Worm (Caenorhabditis elegans) whole organism, young adult: ENCODE results near the gene ZC13.2.

Experiments
- F10E7.11 ChIP-seq: sonication (generic microtip); optimal IDR thresholded peaks from 2 replicates; lab custom pipeline; 2017; ENCODE audit warnings: mild to moderate bottlenecking, missing genetic modification characterization, moderate library complexity, missing compliant biosample characterization
- F23B12.7 ChIP-seq: sonication (generic microtip); optimal IDR thresholded peaks from 2 replicates; lab custom pipeline; 2017; ENCODE audit warnings: missing genetic modification characterization, mild to moderate bottlenecking, missing compliant biosample characterization, antibody characterized with exemption, moderate library complexity; ENCODE audit not compliant: insufficient read depth
- F49E8.2 ChIP-seq: sonication (generic microtip); optimal IDR thresholded peaks from 3 replicates; lab custom pipeline; 2017; ENCODE audit warnings: missing genetic modification characterization, mild to moderate bottlenecking, missing compliant biosample characterization, antibody characterized with exemption, moderate library complexity; ENCODE audit not compliant: insufficient read depth
- F52B5.7 ChIP-seq: sonication (generic microtip); optimal IDR thresholded peaks from 2 replicates; lab custom pipeline; 2016; ENCODE audit warnings: mild to moderate bottlenecking, missing genetic modification characterization, missing compliant biosample characterization
- T26A5.8 ChIP-seq: sonication (generic microtip); optimal IDR thresholded peaks from 2 replicates; lab custom pipeline; 2016; ENCODE audit warnings: missing genetic modification characterization, missing compliant biosample characterization
- Y53G8AR.9 ChIP-seq: fragments of 200-800 bp; sonication (Bioruptor generic); conservative IDR thresholded peaks from 2 replicates; pipeline ENCODE4 v1.3.6; 2022; ENCODE audit warnings: missing genetic modification reagents, missing genetic modification characterization, missing compliant biosample characterization
- Y67H2A.10 ChIP-seq: fragments of 200-800 bp; sonication (Bioruptor generic); conservative IDR thresholded peaks from 2 replicates; pipeline ENCODE4 v1.3.6; 2022; ENCODE audit warnings: missing genetic modification reagents, missing genetic modification characterization, missing compliant biosample characterization
- Y95B8A.8 ChIP-seq: fragments of 200-800 bp; sonication (Bioruptor generic); IDR thresholded peaks from 2 replicates; pipeline ENCODE4 v1.3.6; 2022; ENCODE audit warnings: missing genetic modification reagents, missing genetic modification characterization, missing compliant biosample characterization
- atf-7 ChIP-seq: sonication (generic microtip); optimal IDR thresholded peaks from 2 replicates; lab custom pipeline; 2017; ENCODE audit warnings: mild to moderate bottlenecking, missing genetic modification characterization, missing compliant biosample characterization
- attf-3 ChIP-seq: fragments of 200-800 bp; sonication (Bioruptor generic); conservative IDR thresholded peaks from 2 replicates; pipeline ENCODE4 v1.3.6; 2022; ENCODE audit warnings: missing genetic modification reagents, missing genetic modification characterization, missing compliant biosample characterization
- attf-5 ChIP-seq: fragments of 200-800 bp; sonication (Bioruptor generic); optimal IDR thresholded peaks from 2 replicates; lab custom pipeline; 2018; ENCODE audit warnings: mild to moderate bottlenecking, missing genetic modification characterization, missing compliant biosample characterization
- bed-1 ChIP-seq: fragments of 200-800 bp; sonication (Bioruptor generic); IDR thresholded peaks from 2 replicates; pipeline ENCODE4 v1.3.6; 2022; ENCODE audit warnings: missing genetic modification reagents, missing genetic modification characterization, missing compliant biosample characterization
- bed-2 ChIP-seq: fragments of 200-800 bp; sonication (Bioruptor generic); IDR thresholded peaks from 2 replicates; pipeline ENCODE4 v1.3.6; 2022; ENCODE audit warnings: missing genetic modification reagents, missing genetic modification characterization, missing compliant biosample characterization
- cebp-1 ChIP-seq, 2 experiments: fragments of 200-800 bp in 1 of 2; sonication (Bioruptor generic) in 1 of 2; sonication (generic microtip) in 1 of 2; IDR thresholded peaks in 1 of 2; optimal IDR thresholded peaks in 1 of 2; 2 replicates each; pipeline versions ENCODE4 v1.3.6 to Lab custom; 2017 to 2022; ENCODE audit warnings: missing compliant biosample characterization in 2 of 2, missing genetic modification characterization in 2 of 2, mild to moderate bottlenecking in 1 of 2, missing genetic modification reagents in 1 of 2, moderate library complexity in 1 of 2
- ceh-27 ChIP-seq: fragments of 200-800 bp; sonication (Bioruptor generic); optimal IDR thresholded peaks from 2 replicates; lab custom pipeline; 2018; ENCODE audit warnings: mild to moderate bottlenecking, missing genetic modification characterization, moderate library complexity, missing compliant biosample characterization
- ceh-40 ChIP-seq: fragments of 200-800 bp; sonication (Bioruptor generic); IDR thresholded peaks from 2 replicates; pipeline ENCODE4 v1.3.6; 2022; ENCODE audit warnings: missing genetic modification characterization, missing compliant biosample characterization
- chd-7 ChIP-seq: sonication (generic microtip); optimal IDR thresholded peaks from 2 replicates; lab custom pipeline; 2016; ENCODE audit warnings: mild to moderate bottlenecking, missing genetic modification characterization, moderate library complexity, missing compliant biosample characterization
- dox-1 ChIP-seq: fragments of 200-800 bp; sonication (Bioruptor generic); IDR thresholded peaks from 2 replicates; pipeline ENCODE4 v1.3.6; 2022; ENCODE audit warnings: missing genetic modification reagents, missing genetic modification characterization, missing compliant biosample characterization
- fkh-3 ChIP-seq: sonication (generic microtip); optimal IDR thresholded peaks from 2 replicates; lab custom pipeline; 2016; ENCODE audit warnings: mild to moderate bottlenecking, missing genetic modification characterization, missing compliant biosample characterization
- hmg-1.2 ChIP-seq: fragments of 200-800 bp; sonication (Bioruptor generic); IDR thresholded peaks from 2 replicates; pipeline ENCODE4 v1.3.6; 2022; ENCODE audit warnings: missing genetic modification reagents, missing genetic modification characterization, missing compliant biosample characterization
- hmg-20 ChIP-seq: fragments of 200-800 bp; sonication (Bioruptor generic); IDR thresholded peaks from 2 replicates; pipeline ENCODE4 v1.3.6; 2022; ENCODE audit warnings: missing genetic modification reagents, missing genetic modification characterization, missing compliant biosample characterization
- let-607 ChIP-seq, 2 experiments: fragments of 200-800 bp in 1 of 2; sonication (Bioruptor generic) in 1 of 2; sonication (generic microtip) in 1 of 2; optimal IDR thresholded peaks; 2 replicates each; lab custom pipeline; 2016 to 2018; ENCODE audit warnings: mild to moderate bottlenecking in 2 of 2, missing compliant biosample characterization in 2 of 2, missing genetic modification characterization in 2 of 2, moderate library complexity in 2 of 2, missing genotype in 1 of 2
- lin-40 ChIP-seq: sonication (generic microtip); optimal IDR thresholded peaks from 2 replicates; lab custom pipeline; 2016; ENCODE audit warnings: missing genetic modification characterization, mild to moderate bottlenecking, missing compliant biosample characterization, missing genotype, missing genetic modification reagents
- lin-54 ChIP-seq: fragments of 200-800 bp; sonication (Bioruptor generic); optimal IDR thresholded peaks from 2 replicates; lab custom pipeline; 2018; ENCODE audit warnings: mild to moderate bottlenecking, missing genetic modification characterization, missing compliant biosample characterization
- lsl-1 ChIP-seq: fragments of 200-800 bp; sonication (Bioruptor generic); optimal IDR thresholded peaks from 2 replicates; lab custom pipeline; 2018; ENCODE audit warnings: mild to moderate bottlenecking, missing genetic modification characterization, moderate library complexity, missing compliant biosample characterization
- madf-10 ChIP-seq: sonication (generic microtip); optimal IDR thresholded peaks from 2 replicates; lab custom pipeline; 2016; ENCODE audit warnings: mild to moderate bottlenecking, missing genetic modification characterization, missing compliant biosample characterization
- mcd-1 ChIP-seq: fragments of 200-800 bp; sonication (Bioruptor generic); IDR thresholded peaks from 2 replicates; pipeline ENCODE4 v1.3.6; 2022; ENCODE audit warnings: missing genetic modification reagents, missing genetic modification characterization, missing compliant biosample characterization
- nfya-1 ChIP-seq: sonication (generic microtip); optimal IDR thresholded peaks from 2 replicates; lab custom pipeline; 2017; ENCODE audit warnings: antibody characterized with exemption, missing compliant biosample characterization, missing genetic modification characterization, borderline replicate concordance; ENCODE audit not compliant: insufficient read depth
- nhr-120 ChIP-seq: fragments of 200-800 bp; sonication (Bioruptor generic); IDR thresholded peaks from 2 replicates; pipeline ENCODE4 v1.3.6; 2022; ENCODE audit warnings: missing genetic modification characterization, missing compliant biosample characterization
- nhr-179 ChIP-seq: sonication (generic microtip); optimal IDR thresholded peaks from 2 replicates; lab custom pipeline; 2016; ENCODE audit warnings: mild to moderate bottlenecking, missing genetic modification characterization, missing compliant biosample characterization
- nhr-80 ChIP-seq: sonication (generic microtip); optimal IDR thresholded peaks from 2 replicates; lab custom pipeline; 2016; ENCODE audit warnings: missing genetic modification characterization, missing compliant biosample characterization
- pbrm-1 ChIP-seq: fragments of 200-800 bp; sonication (Bioruptor generic); IDR thresholded peaks from 2 replicates; pipeline ENCODE4 v1.3.6; 2022; ENCODE audit warnings: missing genetic modification reagents, missing genetic modification characterization, missing compliant biosample characterization
- snpc-3.4 ChIP-seq: sonication (generic microtip); optimal IDR thresholded peaks from 2 replicates; lab custom pipeline; 2017; ENCODE audit warnings: missing genetic modification characterization, mild to moderate bottlenecking, missing compliant biosample characterization, antibody characterized with exemption, moderate library complexity, missing genotype, missing genetic modification reagents
- snpc-4 ChIP-seq, 5 experiments: fragments of 150-350 bp in 1 of 5; sonication (generic microtip) in 4 of 5; optimal IDR thresholded peaks; 2 replicates each; lab custom pipeline; 2014 to 2018; ENCODE audit warnings: missing genetic modification characterization in 5 of 5, missing biosample characterization in 3 of 5, antibody characterized with exemption in 2 of 5, mild to moderate bottlenecking in 2 of 5, missing compliant biosample characterization in 2 of 5, missing genotype in 2 of 5, moderate library complexity in 2 of 5, missing genetic modification reagents in 1 of 5
- tbp1 ChIP-seq: fragments of 200-800 bp; sonication (Bioruptor generic); optimal IDR thresholded peaks from 2 replicates; lab custom pipeline; 2018; ENCODE audit warnings: mild to moderate bottlenecking, missing genetic modification characterization, missing compliant biosample characterization
- tlf-1 ChIP-seq: fragments of 200-800 bp; sonication (Bioruptor generic); optimal IDR thresholded peaks from 2 replicates; lab custom pipeline; 2018; ENCODE audit warnings: mild to moderate bottlenecking, missing genetic modification characterization, missing compliant biosample characterization

The ZC13.2 gene

DNA sequence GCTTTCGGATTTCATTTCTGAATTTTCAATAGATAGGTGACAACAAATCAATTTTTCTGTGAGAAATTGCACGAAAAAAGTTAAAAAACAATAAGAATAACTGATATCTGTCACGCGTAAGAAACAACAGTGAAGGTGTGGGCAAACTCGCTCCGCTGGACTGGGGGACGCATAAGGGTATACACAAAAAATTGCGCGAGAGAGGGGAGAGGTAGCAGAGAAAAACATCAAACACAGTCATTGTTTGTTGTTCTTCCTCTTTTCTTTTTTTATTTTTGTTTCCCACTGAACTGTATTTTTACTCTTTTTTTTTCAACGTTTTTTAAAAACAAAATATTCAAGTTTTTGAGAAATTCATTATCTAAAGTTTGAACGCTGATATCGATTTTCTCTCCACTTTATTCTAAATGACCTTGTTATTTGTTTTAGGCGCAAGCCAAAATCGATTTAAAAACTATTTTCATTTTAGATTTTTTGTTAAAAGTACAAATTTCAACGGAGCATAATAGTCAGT lies 44.1 kb downstream of the ZC13.2 start, which contains the start of the genes pifk-1 and tbc-11:
pifk-1 (minus strand) TSS at position 17 of the 514 bp plus-strand sequence.
tbc-11 (plus strand) TSS at position 464 of the 514 bp plus-strand sequence.
- TF ChIP-seq dox-1 (GFP tag; lab: Robert Waterston, UW): 0 out of 2 replicates have a peak, but pooled peaks have one; percentile 32
- no peak for TF ChIP-seq nhr-179
- peak; percentile 75 for TF ChIP-seq nhr-80 (tag; lab: Kevin White, UChicago)
- no peak for TF ChIP-seq Y67H2A.10 (GFP tag; lab: Robert Waterston, UW)
- TF ChIP-seq mcd-1 (GFP tag; lab: Robert Waterston, UW): peak; percentile 65
- peak in 1 of 2 experiments; percentile 12 for TF ChIP-seq let-607 (tag; optimal IDR thresholded peaks at IDR 0.05; lab: Kevin White, UChicago)
- peak; percentile 75 for TF ChIP-seq attf-5 (GFP tag; lab: Kevin White, UChicago)
- TF ChIP-seq ceh-40 (GFP tag; lab: Robert Waterston, UW): no peak
- peak; percentile 71 for TF ChIP-seq F23B12.7 (tag; lab: Kevin White, UChicago)
- no peak for TF ChIP-seq nfya-1 (tag; lab: Kevin White, UChicago)
- TF ChIP-seq hmg-1.2: peak; percentile 9; the same call in 1 of the 2 replicates
- no peak for TF ChIP-seq bed-2 (GFP tag; lab: Robert Waterston, UW)
- TF ChIP-seq lin-40: peak; percentile 23
- TF ChIP-seq snpc-4 (GFP tag; optimal IDR thresholded peaks at IDR 0.05; lab: Kevin White, UChicago): no peak
- TF ChIP-seq snpc-4 (tag; optimal IDR thresholded peaks at IDR 0.05; lab: Kevin White, UChicago): peak in 1 of 4 experiments; percentile 65
- TF ChIP-seq cebp-1 (GFP tag; IDR thresholded peaks at IDR 0.05; lab: Robert Waterston, UW): no peak
- no peak for TF ChIP-seq cebp-1 (tag; optimal IDR thresholded peaks at IDR 0.05; lab: Kevin White, UChicago)
- no peak for TF ChIP-seq atf-7 (tag; lab: Kevin White, UChicago)
- TF ChIP-seq tbp1: no peak
- no peak for TF ChIP-seq F52B5.7 (tag; lab: Kevin White, UChicago)
- TF ChIP-seq madf-10 (tag; lab: Kevin White, UChicago): no peak
- no peak for TF ChIP-seq bed-1
- TF ChIP-seq ceh-27 (GFP tag; lab: Kevin White, UChicago): peak; percentile 24
- TF ChIP-seq, all 124 proteins: peak for 10

DNA sequence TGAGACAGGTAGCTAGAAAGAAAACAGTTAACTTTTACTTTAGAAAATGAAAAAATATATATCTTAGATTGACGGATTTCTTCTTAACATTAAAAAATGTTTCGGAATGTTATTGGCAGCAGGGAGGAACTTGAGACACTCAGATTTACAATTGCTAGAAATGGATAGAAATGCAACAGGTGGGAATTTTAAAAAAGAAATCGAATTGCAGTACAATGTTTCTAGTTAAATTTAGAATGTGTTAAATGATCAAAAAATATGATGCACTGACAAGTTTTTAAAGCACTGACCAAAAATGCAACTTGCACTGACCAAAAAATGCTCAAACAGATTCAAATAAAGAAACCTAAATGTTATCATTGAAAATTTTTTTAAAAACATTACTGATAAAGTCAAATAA lies 45.7 kb downstream of the ZC13.2 start:
- TF ChIP-seq Y95B8A.8: no peak
- no peak for TF ChIP-seq fkh-3 (tag; lab: Kevin White, UChicago)
- TF ChIP-seq T26A5.8 (tag; lab: Kevin White, UChicago): no peak
- no peak for TF ChIP-seq nhr-120 (GFP tag; lab: Robert Waterston, UW)
- no peak for TF ChIP-seq chd-7 (tag; lab: Kevin White, UChicago)
- no peak for TF ChIP-seq pbrm-1 (GFP tag; lab: Robert Waterston, UW)
- TF ChIP-seq attf-3 (GFP tag; lab: Robert Waterston, UW): no peak
- TF ChIP-seq F52B5.7 (tag; lab: Kevin White, UChicago): no peak
- no peak for TF ChIP-seq snpc-4 (GFP tag; optimal IDR thresholded peaks at IDR 0.05; lab: Kevin White, UChicago)
- no peak for TF ChIP-seq snpc-4 (tag; optimal IDR thresholded peaks at IDR 0.05; lab: Kevin White, UChicago)

DNA sequence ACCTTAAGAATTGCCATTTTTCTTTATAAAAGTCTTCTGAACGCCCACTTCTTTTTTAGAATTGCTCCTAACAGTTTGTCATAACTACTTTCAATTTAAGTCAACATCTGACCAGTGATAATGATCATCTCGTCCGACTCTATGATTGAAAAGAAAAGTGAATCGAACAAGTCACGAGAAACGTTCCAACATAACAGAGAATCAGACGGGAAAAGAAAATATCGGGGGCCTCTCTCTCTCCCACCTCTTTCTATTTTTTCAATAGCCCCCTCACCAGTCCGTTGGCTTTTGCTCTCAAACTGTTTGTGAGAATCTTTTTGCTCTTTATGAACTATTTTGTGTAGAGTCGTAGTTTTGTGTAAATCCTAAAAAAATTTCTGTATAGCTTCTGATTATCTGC lies 47.2 kb downstream of the ZC13.2 start:
- no peak for TF ChIP-seq F49E8.2 (tag; lab: Kevin White, UChicago)
- TF ChIP-seq hmg-20 (GFP tag; lab: Robert Waterston, UW): no peak
- TF ChIP-seq lin-54 (GFP tag; lab: Kevin White, UChicago): no peak
- TF ChIP-seq bed-1: no peak
- TF ChIP-seq snpc-3.4 (tag; lab: Kevin White, UChicago): no peak
- no peak for TF ChIP-seq tlf-1 (GFP tag; lab: Kevin White, UChicago)
- TF ChIP-seq snpc-4 (GFP tag; optimal IDR thresholded peaks at IDR 0.05; lab: Kevin White, UChicago): no peak
- TF ChIP-seq snpc-4 (tag; optimal IDR thresholded peaks at IDR 0.05; lab: Kevin White, UChicago): no peak
- TF ChIP-seq pbrm-1 (GFP tag; lab: Robert Waterston, UW): no peak
- TF ChIP-seq lsl-1 (GFP tag; lab: Kevin White, UChicago): no peak
- TF ChIP-seq F10E7.11 (tag; lab: Kevin White, UChicago): no peak
- no peak for TF ChIP-seq Y53G8AR.9 (GFP tag; lab: Robert Waterston, UW)
